Fruit fly (Drosophila melanogaster): ENCODE data around the gene CG4213.

The CG4213 gene

DNA sequence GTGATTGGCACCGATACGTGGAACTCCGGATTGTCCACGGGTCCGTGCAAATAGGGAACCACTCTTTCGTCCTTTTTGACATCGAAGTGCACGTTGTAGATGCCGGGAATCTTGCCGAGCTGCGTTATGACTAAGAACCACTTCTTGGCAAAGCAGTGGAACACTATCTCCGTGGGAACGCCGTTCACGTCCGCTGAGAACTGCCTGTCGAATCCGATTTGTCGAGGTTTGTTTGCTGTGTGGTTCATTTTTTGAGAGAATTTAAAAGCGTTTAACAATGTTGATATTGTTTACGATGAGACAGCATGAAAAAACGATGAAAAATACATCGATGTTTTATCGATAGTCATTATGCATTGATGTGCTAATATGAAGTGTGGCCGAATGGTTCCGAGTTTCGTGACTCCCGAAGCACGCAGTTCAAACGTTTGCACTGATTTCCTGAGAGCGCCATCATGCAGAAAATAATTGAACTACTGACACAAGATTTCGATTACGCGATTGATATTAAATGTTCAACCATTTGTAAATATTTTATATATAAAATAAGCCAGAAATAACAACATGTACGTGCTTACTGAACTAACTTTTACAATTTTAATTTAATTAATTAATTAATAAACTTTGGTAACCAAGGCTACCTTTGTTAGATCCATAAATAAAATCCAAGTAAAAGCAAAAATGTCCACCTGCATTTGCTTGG is 19.3 kb upstream of the CG4213 start, which contains the start of the genes CG11885 and CG13692 (continued):
- TF ChIP-seq wor (GFP tag; IDR thresholded peaks at IDR 0.05) = no peak
- TF ChIP-seq sob (GFP tag; IDR thresholded peaks at IDR 0.05) = peak; percentile 60
- peak; percentile 71 for TF ChIP-seq CG8924 (tag; optimal IDR thresholded peaks at IDR 0.05)
- TF ChIP-seq CG8765 (GFP tag; IDR thresholded peaks at IDR 0.05) = no peak
- TF ChIP-seq MTF-1 (GFP tag; optimal IDR thresholded peaks at IDR 0.05; ENCODE audit: borderline replicate concordance) = peak; percentile 24
- peak; percentile 37 for TF ChIP-seq CG17568 (GFP tag; optimal IDR thresholded peaks at IDR 0.05)
- no peak for TF ChIP-seq br (optimal IDR thresholded peaks at IDR 0.05)
- no peak for TF ChIP-seq tup (GFP tag; optimal IDR thresholded peaks at IDR 0.05)
- TF ChIP-seq Sin3A (optimal IDR thresholded peaks at IDR 0.05) = peak; percentile 38
- TF ChIP-seq CG9932 (GFP tag; IDR thresholded peaks at IDR 0.05) = peak; percentile 74
- no peak for TF ChIP-seq CG6765 (GFP tag; optimal IDR thresholded peaks at IDR 0.05)
- TF ChIP-seq BEAF-32 (GFP tag; optimal IDR thresholded peaks at IDR 0.05) = peak; percentile 98
- no peak for TF ChIP-seq p53 (GFP tag; optimal IDR thresholded peaks at IDR 0.05)
- TF ChIP-seq CG34422 (GFP tag; IDR thresholded peaks at IDR 0.05) = peak; percentile 18; the same call in 1 of the 3 replicates
- TF ChIP-seq dan (GFP tag; IDR thresholded peaks at IDR 0.05) = no peak
- TF ChIP-seq Dek (tag; optimal IDR thresholded peaks at IDR 0.05) = peak; percentile 67
- no peak for TF ChIP-seq CG3065 (GFP tag; optimal IDR thresholded peaks at IDR 0.05)
- no peak for TF ChIP-seq Mrtf (GFP tag; IDR thresholded peaks at IDR 0.05)
- TF ChIP-seq ato (GFP tag; IDR thresholded peaks at IDR 0.05; ENCODE audit: partially characterized antibody) = peak; percentile 97
- peak; percentile 40 for TF ChIP-seq CG18262 (tag; optimal IDR thresholded peaks at IDR 0.05)
- TF ChIP-seq hkb (optimal IDR thresholded peaks at IDR 0.05) = no peak
- 0 out of 2 replicates have a peak, but pooled peaks have one; percentile 37 for TF ChIP-seq hkb (GFP tag; IDR thresholded peaks at IDR 0.05)
- TF ChIP-seq Hmx (GFP tag; optimal IDR thresholded peaks at IDR 0.05) = no peak
- TF ChIP-seq CG14710 (tag; optimal IDR thresholded peaks at IDR 0.05) = peak; percentile 81
- peak; percentile 27 for TF ChIP-seq CG7271 (tag; optimal IDR thresholded peaks at IDR 0.05)
- no peak for TF ChIP-seq jumu (GFP tag; optimal IDR thresholded peaks at IDR 0.05)
- peak; percentile 46 for TF ChIP-seq CG30020 (tag; optimal IDR thresholded peaks at IDR 0.05)
- TF ChIP-seq CG4328 (GFP tag; optimal IDR thresholded peaks at IDR 0.05) = no peak
- TF ChIP-seq peb (GFP tag; IDR thresholded peaks at IDR 0.05) = no peak
- TF ChIP-seq CG15479 (GFP tag; optimal IDR thresholded peaks at IDR 0.05) = peak; percentile 9
- TF ChIP-seq CG12104 (GFP tag; optimal IDR thresholded peaks at IDR 0.05) = no peak
- no peak for TF ChIP-seq GATAe (GFP tag; conservative IDR thresholded peaks at IDR 0.05)
- TF ChIP-seq CG8478 (optimal IDR thresholded peaks at IDR 0.05) = no peak
- no peak for TF ChIP-seq Dip2 (GFP tag; IDR thresholded peaks at IDR 0.05)
- TF ChIP-seq Max (GFP tag; optimal IDR thresholded peaks at IDR 0.05) = peak; percentile 30
- peak; percentile 63 for TF ChIP-seq caup (GFP tag; optimal IDR thresholded peaks at IDR 0.05; ENCODE audit: severe bottlenecking)
- no peak for TF ChIP-seq croc (GFP tag; conservative IDR thresholded peaks at IDR 0.05)
- no peak for TF ChIP-seq Atf3 (GFP tag; optimal IDR thresholded peaks at IDR 0.05)
- TF ChIP-seq CG4820 (GFP tag; optimal IDR thresholded peaks at IDR 0.05) = no peak
- TF ChIP-seq kay (GFP tag; optimal IDR thresholded peaks at IDR 0.05) = peak; percentile 35
- peak; percentile 40 for TF ChIP-seq Meics (GFP tag; optimal IDR thresholded peaks at IDR 0.05)
- no peak for TF ChIP-seq fd102C (GFP tag; optimal IDR thresholded peaks at IDR 0.05)
- TF ChIP-seq pho (GFP tag; optimal IDR thresholded peaks at IDR 0.05) = peak; percentile 10
- TF ChIP-seq Awh (GFP tag; IDR thresholded peaks at IDR 0.05) = no peak
- no peak for TF ChIP-seq CG10959 (GFP tag; IDR thresholded peaks at IDR 0.05)
- peak; percentile 24 for TF ChIP-seq bcd (GFP tag; optimal IDR thresholded peaks at IDR 0.05)
- 0 out of 2 replicates have a peak, but pooled peaks have one; percentile 28 for TF ChIP-seq CG14014 (GFP tag; IDR thresholded peaks at IDR 0.05)
- TF ChIP-seq CG15269 (tag; optimal IDR thresholded peaks at IDR 0.05) = peak; percentile 33
- TF ChIP-seq NK7.1 (GFP tag; optimal IDR thresholded peaks at IDR 0.05) = no peak
- TF ChIP-seq sim (GFP tag; IDR thresholded peaks at IDR 0.05) = no peak
- no peak for TF ChIP-seq tx (GFP tag; optimal IDR thresholded peaks at IDR 0.05)
- no peak for TF ChIP-seq Ssrp (tag; optimal IDR thresholded peaks at IDR 0.05)

All from whole organism, embryonic.